Worm (Caenorhabditis elegans): ENCODE measurements around the gene F49C12.1.
"Not testable (repeated sequence)": the region's sequence is repeated elsewhere in the genome, so short reads cannot be mapped to it uniquely, and the experiment has no call there.

- TF ChIP-seq klf-2 (GFP tag; conservative IDR thresholded peaks at IDR 0.05); T22C8.4 (GFP tag; IDR thresholded peaks at IDR 0.05); ztf-29 (GFP tag; IDR thresholded peaks at IDR 0.05); flt-1 (GFP tag; IDR thresholded peaks at IDR 0.05); cog-1 (tag; optimal IDR thresholded peaks at IDR 0.05); ref-1 (GFP tag; conservative IDR thresholded peaks at IDR 0.05); tab-1 (GFP tag; IDR thresholded peaks at IDR 0.05); med-1 (GFP tag; optimal IDR thresholded peaks at IDR 0.05; ENCODE audit: insufficient read depth); ztf-23 (GFP tag; IDR thresholded peaks at IDR 0.05): not testable (repeated sequence)
Observed at ce11 chrIV:9293825-9294224, 2.3 kb downstream of the F49C12.1 start, which contains the start of gene nhr-264.
